Fruit fly (Drosophila melanogaster) Kc167 (cell line): ENCODE data around the gene CG32163.

Source experiments
- h ChIP-seq: fragments of >200 bp; optimal IDR thresholded peaks from 3 replicates; lab custom pipeline; 2018; ENCODE audit warnings: missing external identifiers
- insv ChIP-seq: fragments of >200 bp; optimal IDR thresholded peaks from 3 replicates; lab custom pipeline; 2018; ENCODE audit warnings: missing external identifiers
- psq ChIP-seq: fragments of >200 bp; optimal IDR thresholded peaks from 2 replicates; lab custom pipeline; 2017; ENCODE audit warnings: missing external identifiers
- ttk ChIP-seq: sonication (Bioruptor generic); optimal IDR thresholded peaks from 2 replicates; lab custom pipeline; 2017; ENCODE audit warnings: missing external identifiers

dm6 chr3L:16629793-16630192, 42.8 kb downstream of the CG32163 start:
- TF ChIP-seq insv (lab: Kevin White, UChicago) = no peak
- TF ChIP-seq psq (lab: Kevin White, UChicago) = no peak
- TF ChIP-seq h (lab: Kevin White, UChicago) = no peak
- no peak for TF ChIP-seq ttk (lab: Kevin White, UChicago)
